Fruit fly (Drosophila melanogaster) whole organism: ENCODE measurements around the gene Cubn.

Experiments
- CG8478 ChIP-seq: fragments of >200 bp; optimal IDR thresholded peaks from 2 replicates; lab custom pipeline; 2018; ENCODE audit warnings: inconsistent platforms
- Dll ChIP-seq: fragments of >200 bp; optimal IDR thresholded peaks from 2 replicates; lab custom pipeline; 2017
- EcR ChIP-seq, 2 experiments: fragments of >200 bp; optimal IDR thresholded peaks; 2 replicates each; lab custom pipeline; 2017; ENCODE audit warnings: missing biosample characterization in 2 of 2, missing genetic modification characterization in 2 of 2, missing genetic modification reagents in 2 of 2
- usp ChIP-seq: fragments of >200 bp; optimal IDR thresholded peaks from 2 replicates; lab custom pipeline; 2017; ENCODE audit warnings: missing biosample characterization, missing genetic modification characterization, mixed read lengths

DNA sequence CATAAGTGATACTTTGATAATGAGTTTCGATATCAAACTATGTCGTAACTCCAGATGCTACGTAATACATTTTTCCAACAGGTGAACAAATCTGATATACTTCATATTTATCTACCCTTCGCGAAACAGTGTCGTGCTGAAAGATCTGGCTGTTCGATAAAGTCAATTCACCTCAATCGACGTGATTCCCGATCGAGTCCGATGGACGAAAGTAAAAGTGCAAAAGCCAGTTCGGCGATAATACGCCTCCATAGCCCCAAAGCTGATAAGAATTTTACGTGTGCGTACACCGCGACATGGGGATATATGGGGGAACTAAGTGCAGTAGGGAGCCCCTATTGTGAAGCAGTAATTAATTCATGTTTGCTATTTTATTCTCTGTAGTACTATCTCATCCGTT, 27.0 kb upstream of the Cubn start:
- TF ChIP-seq Dll (no peak), EcR (GFP tag; optimal IDR thresholded peaks at IDR 0.05; lab: Kevin White, UChicago) (no peak), usp (GFP tag; lab: Kevin White, UChicago) (no peak), CG8478 (lab: Kevin White, UChicago) (no peak)
